Worm (Caenorhabditis elegans) whole organism, L4 larva: Measurements from ENCODE around the gene gadr-2.

Experiments
- ama-1 ChIP-seq: fragments of 150-350 bp; optimal IDR thresholded peaks from 2 replicates; lab custom pipeline; 2014; ENCODE audit warnings: inconsistent platforms, mixed read lengths
- ceh-62 ChIP-seq: sonication (generic microtip); optimal IDR thresholded peaks from 2 replicates; lab custom pipeline; 2017; ENCODE audit warnings: missing biosample characterization, missing genetic modification characterization
- daf-19 ChIP-seq: fragments of 200-800 bp; sonication (Bioruptor generic); conservative IDR thresholded peaks from 2 replicates; pipeline ENCODE4 v1.3.6; 2022; ENCODE audit warnings: missing genetic modification characterization, missing compliant biosample characterization
- dve-1 ChIP-seq: sonication (generic microtip); optimal IDR thresholded peaks from 2 replicates; lab custom pipeline; 2017; ENCODE audit warnings: antibody characterized with exemption, mild to moderate bottlenecking, missing genetic modification characterization, missing compliant biosample characterization; ENCODE audit not compliant: insufficient read depth
- fkh-10 ChIP-seq: fragments of 150-350 bp; optimal IDR thresholded peaks from 2 replicates; lab custom pipeline; 2014; ENCODE audit warnings: missing biosample characterization, missing genetic modification reagents, missing genetic modification characterization
- jun-1 ChIP-seq: fragments of 150-350 bp; optimal IDR thresholded peaks from 2 replicates; lab custom pipeline; 2014; ENCODE audit warnings: missing biosample characterization, missing genetic modification reagents, missing genetic modification characterization
- nhr-6 ChIP-seq: fragments of 150-350 bp; optimal IDR thresholded peaks from 2 replicates; lab custom pipeline; 2014; ENCODE audit warnings: missing biosample characterization, missing genetic modification characterization
- pqm-1 ChIP-seq: sonication (generic microtip); optimal IDR thresholded peaks from 2 replicates; lab custom pipeline; 2017; ENCODE audit warnings: missing biosample characterization, missing genetic modification characterization
- snpc-4 ChIP-seq: fragments of 150-350 bp; optimal IDR thresholded peaks from 2 replicates; lab custom pipeline; 2014; ENCODE audit warnings: missing biosample characterization, missing genetic modification characterization
- unc-62 ChIP-seq, 3 experiments: fragments of 150-350 bp in 1 of 3; sonication (generic microtip); optimal IDR thresholded peaks in 2 of 3; peaks in 1 of 3; 1 replicate in 1 of 3; 2 replicates in 2 of 3; lab custom pipeline; 2014 to 2017; ENCODE audit warnings: missing biosample characterization in 3 of 3, missing genetic modification characterization in 3 of 3, missing genetic modification reagents in 3 of 3, missing genotype in 1 of 3

DNA sequence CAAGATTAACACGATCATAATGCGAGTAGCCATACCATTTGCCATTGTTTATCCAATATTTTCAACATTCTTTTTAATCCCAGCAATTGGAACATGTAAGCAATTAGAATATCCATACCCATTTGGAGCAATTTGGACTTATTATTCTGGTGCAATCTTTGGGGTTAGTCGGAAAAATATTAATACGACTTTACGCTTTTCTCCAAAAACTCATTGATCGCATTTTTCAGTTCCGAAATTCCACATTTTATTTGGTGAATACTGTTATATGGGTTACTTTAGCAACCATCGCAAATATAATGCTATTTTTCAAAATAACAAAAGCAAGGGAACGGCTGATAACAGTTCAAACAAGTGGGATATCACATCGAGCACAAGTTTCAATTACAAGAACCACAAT lies 1.8 kb upstream of the gadr-2 start:
- TF ChIP-seq snpc-4 (no peak), nhr-6 (no peak), unc-62 (GFP tag; optimal IDR thresholded peaks at IDR 0.05 in 1 of 2; lab: Kevin White, UChicago) (no peak), unc-62 (tag; optimal IDR thresholded peaks at IDR 0.05; lab: Kevin White, UChicago) (no peak), dve-1 (tag; lab: Kevin White, UChicago) (no peak), ama-1 (lab: Kevin White, UChicago) (no peak), ceh-62 (no peak), pqm-1 (no peak), jun-1 (tag; lab: Kevin White, UChicago) (no peak), fkh-10 (GFP tag; lab: Kevin White, UChicago) (no peak), daf-19 (no peak)
